Worm (Caenorhabditis elegans): Measurements from ENCODE around the gene srd-13.

Gene srd-13

ce11 chrIV:5655966-5656389 lies 20.5 kb upstream of the srd-13 start (continued):
- TF ChIP-seq efl-1 (optimal IDR thresholded peaks at IDR 0.05) (peak; percentile 30 to 70), efl-1 (GFP tag; optimal IDR thresholded peaks at IDR 0.05 in 1 of 2) (peak; percentile 74 to 98), nhr-76 (tag; optimal IDR thresholded peaks at IDR 0.05) (no peak), irx-1 (tag; optimal IDR thresholded peaks at IDR 0.05) (peak; percentile 26), ces-1 (GFP tag; optimal IDR thresholded peaks at IDR 0.05) (no peak), lin-13 (GFP tag; optimal IDR thresholded peaks at IDR 0.05) (peak; percentile 47), efl-3 (GFP tag; optimal IDR thresholded peaks at IDR 0.05) (no peak), ceh-88 (GFP tag; IDR thresholded peaks at IDR 0.05) (no peak), unc-30 (tag; optimal IDR thresholded peaks at IDR 0.05) (no peak), egl-27 (tag; optimal IDR thresholded peaks at IDR 0.05) (no peak), nhr-237 (tag; optimal IDR thresholded peaks at IDR 0.05) (peak; percentile 82), xbp-1 (tag; optimal IDR thresholded peaks at IDR 0.05) (peak; percentile 39)

ce11 chrIV:5654693-5655092 lies 19.2 kb upstream of the srd-13 start:
- TF ChIP-seq fkh-10 (GFP tag; optimal IDR thresholded peaks at IDR 0.05): no peak
- TF ChIP-seq swsn-7 (tag; optimal IDR thresholded peaks at IDR 0.05): no peak
- TF ChIP-seq snpc-4 (tag; optimal IDR thresholded peaks at IDR 0.05): no peak
- no peak for TF ChIP-seq fos-1 (tag; optimal IDR thresholded peaks at IDR 0.05)
- peak; percentile 40 for TF ChIP-seq nhr-85 (tag)

ce11 chrIV:5654203-5654602 lies 18.8 kb upstream of the srd-13 start:
- TF ChIP-seq hlh-17 (GFP tag; optimal IDR thresholded peaks at IDR 0.05; ENCODE audit: borderline replicate concordance) (no peak), lsy-2 (tag; optimal IDR thresholded peaks at IDR 0.05) (no peak), jun-1 (tag; optimal IDR thresholded peaks at IDR 0.05) (no peak), unc-98 (GFP tag; IDR thresholded peaks at IDR 0.05) (no peak), aha-1 (tag; optimal IDR thresholded peaks at IDR 0.05) (no peak), nhr-237 (tag; optimal IDR thresholded peaks at IDR 0.05) (no peak), zag-1 (tag; optimal IDR thresholded peaks at IDR 0.05) (no peak), pqm-1 (tag; optimal IDR thresholded peaks at IDR 0.05) (peak; percentile 11), unc-62 (GFP tag; optimal IDR thresholded peaks at IDR 0.05) (no peak), mef-2 (tag; optimal IDR thresholded peaks at IDR 0.05) (no peak), elt-2 (tag; optimal IDR thresholded peaks at IDR 0.05) (peak; percentile 58), lin-14 (GFP tag; optimal IDR thresholded peaks at IDR 0.05) (peak; percentile 22), mdl-1 (tag; optimal IDR thresholded peaks at IDR 0.05) (no peak), lin-39 (tag; optimal IDR thresholded peaks at IDR 0.05) (no peak), ceh-8 (GFP tag; optimal IDR thresholded peaks at IDR 0.05) (no peak), skn-1 (tag; optimal IDR thresholded peaks at IDR 0.05) (no peak), mep-1 (tag; optimal IDR thresholded peaks at IDR 0.05) (no peak), dpl-1 (GFP tag; optimal IDR thresholded peaks at IDR 0.05) (no peak), ceh-90 (tag; optimal IDR thresholded peaks at IDR 0.05) (no peak), pax-3 (tag; optimal IDR thresholded peaks at IDR 0.05) (no peak), unc-86 (tag; optimal IDR thresholded peaks at IDR 0.05) (no peak), nhr-47 (tag; optimal IDR thresholded peaks at IDR 0.05) (no peak), rnt-1 (tag; optimal IDR thresholded peaks at IDR 0.05) (no peak), fos-1 (tag; optimal IDR thresholded peaks at IDR 0.05) (no peak), dsc-1 (tag; optimal IDR thresholded peaks at IDR 0.05) (no peak), tlp-1 (tag; optimal IDR thresholded peaks at IDR 0.05) (no peak), lir-3 (tag; optimal IDR thresholded peaks at IDR 0.05; ENCODE audit: poor library complexity) (no peak), Y116A8C.19 (tag; optimal IDR thresholded peaks at IDR 0.05; ENCODE audit: borderline replicate concordance) (no peak), nhr-71 (tag; optimal IDR thresholded peaks at IDR 0.05) (peak; percentile 10), mab-9 (GFP tag; IDR thresholded peaks at IDR 0.05) (no peak), unc-30 (tag; optimal IDR thresholded peaks at IDR 0.05) (no peak), pag-3 (tag; optimal IDR thresholded peaks at IDR 0.05; ENCODE audit: borderline replicate concordance, insufficient read depth) (no peak), nhr-11 (tag; optimal IDR thresholded peaks at IDR 0.05) (no peak), lin-35 (GFP tag; optimal IDR thresholded peaks at IDR 0.05) (peak in 1 of 2 experiments; percentile 0), nhr-28 (tag; optimal IDR thresholded peaks at IDR 0.05) (no peak), fkh-8 (tag; optimal IDR thresholded peaks at IDR 0.05) (no peak), egl-13 (tag; optimal IDR thresholded peaks at IDR 0.05) (no peak)

Measured in whole organism, L1 larva.